Fruit fly (Drosophila melanogaster) whole organism, embryonic: ENCODE results near the gene SelT.

Source experiments
- Aef1 ChIP-seq: fragments of 200-800 bp; sonication (Bioruptor generic); IDR thresholded peaks from 3 replicates; pipeline ENCODE4 v1.3.6; 2022; ENCODE audit warnings: missing biosample characterization, missing genetic modification characterization
- Atf-2 ChIP-seq: fragments of 200-800 bp; sonication (Bioruptor generic); optimal IDR thresholded peaks from 2 replicates; lab custom pipeline; 2016; ENCODE audit warnings: missing biosample characterization, missing genetic modification characterization
- Bdp1 ChIP-seq: fragments of 200-800 bp; sonication (Bioruptor generic); optimal IDR thresholded peaks from 3 replicates; lab custom pipeline; 2016; ENCODE audit warnings: missing biosample characterization, missing genetic modification characterization
- Bgb ChIP-seq: fragments of 200-800 bp; sonication (Bioruptor generic); IDR thresholded peaks from 2 replicates; pipeline ENCODE4 v1.3.6; 2022; ENCODE audit warnings: missing biosample characterization, missing genetic modification characterization; ENCODE audit not compliant: partially characterized antibody
- CG10147 ChIP-seq: fragments of 200-800 bp; sonication (Bioruptor generic); optimal IDR thresholded peaks from 2 replicates; lab custom pipeline; 2019; ENCODE audit warnings: missing biosample characterization, mild to moderate bottlenecking, missing genetic modification characterization, moderate library complexity
- CG12155 ChIP-seq: fragments of 200-800 bp; sonication (Bioruptor generic); optimal IDR thresholded peaks from 3 replicates; lab custom pipeline; 2016; ENCODE audit warnings: missing biosample characterization, missing genetic modification characterization
- CG12299 ChIP-seq: fragments of 200-800 bp; sonication (Bioruptor generic); optimal IDR thresholded peaks from 2 replicates; lab custom pipeline; 2018; ENCODE audit warnings: missing biosample characterization, mild to moderate bottlenecking, missing genetic modification characterization
- CG13296 ChIP-seq: fragments of 200-800 bp; sonication (Bioruptor generic); optimal IDR thresholded peaks from 3 replicates; lab custom pipeline; 2018; ENCODE audit warnings: missing biosample characterization, mild to moderate bottlenecking, missing genetic modification characterization
- CG14014 ChIP-seq: fragments of 200-800 bp; sonication (Bioruptor generic); IDR thresholded peaks from 2 replicates; pipeline ENCODE4 v1.3.6; 2022; ENCODE audit warnings: missing biosample characterization, missing genetic modification characterization
- CG14050 ChIP-seq: fragments of 200-800 bp; sonication (Bioruptor generic); IDR thresholded peaks from 3 replicates; pipeline ENCODE4 v1.3.6; 2022; ENCODE audit warnings: missing biosample characterization, missing genetic modification characterization
- CG16779 ChIP-seq: fragments of 200-800 bp; sonication (Bioruptor generic); IDR thresholded peaks from 2 replicates; pipeline ENCODE4 v1.3.6; 2022; ENCODE audit warnings: missing biosample characterization, missing genetic modification characterization
- CG2875 ChIP-seq: fragments of 200-800 bp; sonication (Bioruptor generic); optimal IDR thresholded peaks from 2 replicates; lab custom pipeline; 2017; ENCODE audit warnings: missing biosample characterization, mild to moderate bottlenecking, missing genetic modification characterization, missing genetic modification reagents
- CG31388 ChIP-seq: fragments of 200-800 bp; sonication (Bioruptor generic); optimal IDR thresholded peaks from 2 replicates; lab custom pipeline; 2016; ENCODE audit warnings: missing biosample characterization, missing genetic modification characterization
- CG31441 ChIP-seq: fragments of 200-800 bp; sonication (Bioruptor generic); IDR thresholded peaks from 2 replicates; pipeline ENCODE4 v1.3.6; 2022; ENCODE audit warnings: missing biosample characterization, missing genetic modification characterization
- CG3726 ChIP-seq: fragments of 200-800 bp; sonication (Bioruptor generic); IDR thresholded peaks from 3 replicates; pipeline ENCODE4, ENCODE4 v1.3.6; 2022; ENCODE audit warnings: missing biosample characterization, missing genetic modification characterization
- CG4328 ChIP-seq: fragments of 200-800 bp; sonication (Bioruptor generic); optimal IDR thresholded peaks from 3 replicates; lab custom pipeline; 2017; ENCODE audit warnings: missing biosample characterization, missing genetic modification reagents, missing genetic modification characterization
- CG4730 ChIP-seq: fragments of 200-800 bp; sonication (Bioruptor generic); IDR thresholded peaks from 2 replicates; pipeline ENCODE4 v1.3.6; 2022; ENCODE audit warnings: missing biosample characterization, missing genetic modification characterization
- CG6175 ChIP-seq: fragments of 200-800 bp; sonication (Bioruptor generic); IDR thresholded peaks from 3 replicates; pipeline ENCODE4 v1.3.6; 2022; ENCODE audit warnings: missing biosample characterization, missing genetic modification characterization
- CG6689 ChIP-seq: fragments of 200-800 bp; sonication (Bioruptor generic); IDR thresholded peaks from 2 replicates; pipeline ENCODE4 v1.3.6; 2022; ENCODE audit warnings: missing biosample characterization, missing genetic modification characterization
- CG6791 ChIP-seq: fragments of 200-800 bp; sonication (Bioruptor generic); IDR thresholded peaks from 3 replicates; pipeline ENCODE4 v1.3.6; 2022; ENCODE audit warnings: missing biosample characterization, missing genetic modification characterization; ENCODE audit not compliant: partially characterized antibody
- CG7271 ChIP-seq: fragments of 200-800 bp; sonication (Bioruptor generic); optimal IDR thresholded peaks from 2 replicates; lab custom pipeline; 2018; ENCODE audit warnings: missing biosample characterization, mild to moderate bottlenecking, missing genetic modification characterization, moderate library complexity
- CG8388 ChIP-seq: fragments of 200-800 bp; sonication (Bioruptor generic); optimal IDR thresholded peaks from 2 replicates; lab custom pipeline; 2019; ENCODE audit warnings: missing biosample characterization, mild to moderate bottlenecking, missing genetic modification characterization, moderate library complexity
- CG8765 ChIP-seq: fragments of 200-800 bp; sonication (Bioruptor generic); IDR thresholded peaks from 2 replicates; pipeline ENCODE4 v1.3.6; 2022; ENCODE audit warnings: missing biosample characterization, missing genetic modification characterization
- E2f1 ChIP-seq: fragments of 200-800 bp; sonication (Bioruptor generic); IDR thresholded peaks from 2 replicates; pipeline ENCODE4 v1.3.6; 2022; ENCODE audit warnings: missing biosample characterization, missing genetic modification characterization
- Elba2 ChIP-seq: fragments of 200-800 bp; sonication (Bioruptor generic); optimal IDR thresholded peaks from 3 replicates; lab custom pipeline; 2016; ENCODE audit warnings: missing biosample characterization, missing genetic modification characterization
- GATAe ChIP-seq: fragments of 200-800 bp; sonication (Bioruptor generic); conservative IDR thresholded peaks from 2 replicates; pipeline ENCODE4 v1.3.6; 2022; ENCODE audit warnings: missing biosample characterization, missing genetic modification characterization
- HLHmδ ChIP-seq: fragments of 200-800 bp; sonication (Bioruptor generic); optimal IDR thresholded peaks from 2 replicates; lab custom pipeline; 2018; ENCODE audit warnings: missing biosample characterization, mild to moderate bottlenecking, missing genetic modification characterization, moderate library complexity
- Hr3 ChIP-seq: fragments of 200-800 bp; sonication (Bioruptor generic); optimal IDR thresholded peaks from 3 replicates; lab custom pipeline; 2016; ENCODE audit warnings: missing biosample characterization, missing genetic modification characterization
- NC2α ChIP-seq: fragments of 200-800 bp; sonication (Bioruptor generic); optimal IDR thresholded peaks from 2 replicates; lab custom pipeline; 2016; ENCODE audit warnings: missing biosample characterization, missing genetic modification characterization
- Rfx ChIP-seq: fragments of 200-800 bp; sonication (Bioruptor generic); IDR thresholded peaks from 2 replicates; pipeline ENCODE4 v1.3.6; 2022; ENCODE audit warnings: missing biosample characterization, missing genetic modification characterization
- Sin3A ChIP-seq: fragments of >200 bp; optimal IDR thresholded peaks from 2 replicates; lab custom pipeline; 2018
- Sry-β ChIP-seq: fragments of 200-800 bp; sonication (Bioruptor generic); optimal IDR thresholded peaks from 2 replicates; lab custom pipeline; 2018; ENCODE audit warnings: missing biosample characterization, mild to moderate bottlenecking, missing genetic modification characterization, moderate library complexity
- Taf1 ChIP-seq: fragments of 200-800 bp; sonication (Bioruptor generic); IDR thresholded peaks from 2 replicates; pipeline ENCODE4 v1.3.6; 2022; ENCODE audit warnings: missing biosample characterization, missing genetic modification characterization
- ase ChIP-seq: fragments of 200-800 bp; sonication (Bioruptor generic); IDR thresholded peaks from 3 replicates; pipeline ENCODE4 v1.3.6; 2022; ENCODE audit warnings: missing biosample characterization, missing genetic modification characterization
- ash1 ChIP-seq: fragments of 200-800 bp; sonication (Bioruptor generic); optimal IDR thresholded peaks from 2 replicates; lab custom pipeline; 2018; ENCODE audit warnings: missing biosample characterization, mild to moderate bottlenecking, missing genetic modification characterization
- br ChIP-seq: fragments of >200 bp; optimal IDR thresholded peaks from 2 replicates; lab custom pipeline; 2017
- dati ChIP-seq: fragments of 200-800 bp; sonication (Bioruptor generic); IDR thresholded peaks from 2 replicates; pipeline ENCODE4 v1.3.6; 2022; ENCODE audit warnings: missing biosample characterization, missing genetic modification characterization
- en ChIP-seq: fragments of 200-800 bp; sonication (Bioruptor generic); optimal IDR thresholded peaks from 2 replicates; lab custom pipeline; 2016; ENCODE audit warnings: missing biosample characterization, missing genetic modification characterization
- gem ChIP-seq: fragments of 200-800 bp; sonication (Bioruptor generic); optimal IDR thresholded peaks from 2 replicates; lab custom pipeline; 2019; ENCODE audit warnings: missing biosample characterization, mild to moderate bottlenecking, missing genetic modification characterization, moderate library complexity
- grau ChIP-seq: fragments of 200-800 bp; optimal IDR thresholded peaks from 3 replicates; lab custom pipeline; 2019; ENCODE audit warnings: missing biosample characterization, mild to moderate bottlenecking, missing genetic modification characterization, moderate library complexity
- h ChIP-seq: fragments of >200 bp; optimal IDR thresholded peaks from 2 replicates; lab custom pipeline; 2017
- hb ChIP-seq: fragments of 200-800 bp; sonication (Bioruptor generic); IDR thresholded peaks from 3 replicates; pipeline ENCODE4 v1.3.6; 2022; ENCODE audit warnings: missing biosample characterization, missing genetic modification characterization; ENCODE audit not compliant: partially characterized antibody
- kni ChIP-seq: fragments of 200-800 bp; sonication (Bioruptor generic); optimal IDR thresholded peaks from 3 replicates; lab custom pipeline; 2017; ENCODE audit warnings: mild to moderate bottlenecking, missing biosample characterization, missing genetic modification reagents, missing genetic modification characterization
- mam ChIP-seq: fragments of 200-800 bp; sonication (Bioruptor generic); optimal IDR thresholded peaks from 3 replicates; lab custom pipeline; 2016; ENCODE audit warnings: missing biosample characterization, missing genetic modification characterization
- ro ChIP-seq: fragments of 200-800 bp; sonication (Bioruptor generic); IDR thresholded peaks from 2 replicates; pipeline ENCODE4 v1.3.6; 2022; ENCODE audit warnings: missing biosample characterization, missing genetic modification characterization
- shn ChIP-seq: fragments of 200-800 bp; sonication (Bioruptor generic); optimal IDR thresholded peaks from 3 replicates; lab custom pipeline; 2016; ENCODE audit warnings: missing biosample characterization, missing genetic modification characterization
- sna ChIP-seq: fragments of 200-800 bp; sonication (Bioruptor generic); IDR thresholded peaks from 2 replicates; pipeline ENCODE4 v1.3.6; 2022; ENCODE audit warnings: missing biosample characterization, missing genetic modification characterization; ENCODE audit not compliant: partially characterized antibody
- stwl ChIP-seq: fragments of 200-800 bp; sonication (Bioruptor generic); optimal IDR thresholded peaks from 3 replicates; lab custom pipeline; 2018; ENCODE audit warnings: missing biosample characterization, mild to moderate bottlenecking, missing genetic modification characterization, moderate library complexity
- tgo ChIP-seq: fragments of 200-800 bp; sonication (Bioruptor generic); IDR thresholded peaks from 3 replicates; pipeline ENCODE4 v1.3.6; 2022; ENCODE audit warnings: missing biosample characterization, missing genetic modification characterization
- tna ChIP-seq: fragments of 200-800 bp; sonication (Bioruptor generic); IDR thresholded peaks from 2 replicates; pipeline ENCODE4 v1.3.6; 2022; ENCODE audit warnings: missing biosample characterization, missing genetic modification characterization; ENCODE audit not compliant: partially characterized antibody
- vvl ChIP-seq: fragments of 200-800 bp; sonication (Bioruptor generic); IDR thresholded peaks from 2 replicates; pipeline ENCODE4 v1.3.6; 2022; ENCODE audit warnings: missing biosample characterization, missing genetic modification characterization
- z ChIP-seq: fragments of 200-800 bp; sonication (Bioruptor generic); IDR thresholded peaks from 3 replicates; pipeline ENCODE4 v1.3.6; 2022; ENCODE audit warnings: missing biosample characterization, missing genetic modification characterization

SelT gene

DNA sequence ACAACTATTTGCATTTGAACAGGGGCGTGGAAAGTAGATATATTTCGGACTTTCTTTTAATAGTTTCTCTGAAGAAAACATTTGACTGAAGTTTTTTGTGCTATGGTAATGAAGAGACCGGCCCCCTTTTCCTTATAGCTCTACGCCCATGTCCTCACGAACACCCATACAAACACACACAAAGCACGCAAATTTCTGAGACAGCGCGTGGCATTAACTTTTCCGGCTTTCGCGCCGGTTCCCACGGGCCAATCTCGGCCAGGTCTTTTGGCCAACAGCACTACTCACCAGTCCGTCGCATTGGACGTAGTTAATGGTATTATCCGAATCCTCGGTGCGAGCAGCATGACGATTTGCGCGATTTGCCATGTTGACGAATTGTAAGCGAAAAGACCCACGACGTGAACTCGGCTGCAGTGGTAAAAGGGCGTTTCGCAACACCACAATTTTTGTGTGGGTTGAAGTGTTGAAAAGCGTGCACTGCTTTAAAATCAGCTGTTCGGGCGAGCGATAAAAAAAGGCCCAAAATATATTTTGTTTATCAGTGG lies 41.7 kb downstream of the SelT start, which contains the start of gene senju (continued):
- TF ChIP-seq Bdp1 (peak; percentile 78), CG8765 (GFP tag; lab: Robert Waterston, UW) (peak; percentile 50), CG2875 (GFP tag; lab: Kevin White, UChicago) (peak; percentile 80), CG4730 (GFP tag; lab: Robert Waterston, UW) (peak; percentile 57), CG8388 (GFP tag; lab: Kevin White, UChicago) (peak; percentile 81), Sry-β (GFP tag; lab: Kevin White, UChicago) (no peak), Aef1 (GFP tag; lab: Robert Waterston, UW) (peak; percentile 79), tna (no peak), hb (GFP tag; lab: Robert Waterston, UW) (no peak), CG12299 (tag; lab: Kevin White, UChicago) (peak; percentile 50), CG16779 (peak; percentile 53), CG13296 (GFP tag; lab: Kevin White, UChicago) (peak; percentile 80), Rfx (GFP tag; lab: Robert Waterston, UW) (peak; percentile 86), CG31441 (GFP tag; lab: Robert Waterston, UW) (peak; percentile 81), Hr3 (peak; percentile 83), Atf-2 (GFP tag; lab: Kevin White, UChicago) (peak; percentile 62), E2f1 (peak; percentile 74), z (GFP tag; lab: Robert Waterston, UW) (0 out of 3 replicates have a peak, but pooled peaks have one; percentile 33), CG31388 (GFP tag; lab: Kevin White, UChicago) (peak; percentile 4), HLHmδ (GFP tag; lab: Kevin White, UChicago) (peak; percentile 76), CG3726 (GFP tag; lab: Robert Waterston, UW) (peak; percentile 69; the same call in 2 of the 3 replicates), en (GFP tag; lab: Kevin White, UChicago) (peak; percentile 62), grau (tag; lab: Kevin White, UChicago) (peak; percentile 77), ro (GFP tag; lab: Robert Waterston, UW) (peak; percentile 43; the same call in 1 of the 2 replicates), vvl (peak; percentile 96), br (lab: Kevin White, UChicago) (no peak), ash1 (GFP tag; lab: Kevin White, UChicago) (peak; percentile 74), stwl (tag; lab: Kevin White, UChicago) (peak; percentile 79), sna (no peak), dati (GFP tag; lab: Robert Waterston, UW) (peak; percentile 73; the same call in 1 of the 2 replicates), CG6175 (peak; percentile 52; the same call in 2 of the 3 replicates), NC2α (GFP tag; lab: Kevin White, UChicago) (peak; percentile 66), tgo (GFP tag; lab: Robert Waterston, UW) (peak; percentile 82), CG12155 (GFP tag; lab: Kevin White, UChicago) (peak; percentile 85), CG4328 (peak; percentile 83), h (no peak), CG7271 (tag; lab: Kevin White, UChicago) (no peak), mam (GFP tag; lab: Kevin White, UChicago) (peak; percentile 86), CG6791 (peak; percentile 54), Taf1 (peak; percentile 60), CG6689 (peak; percentile 73), Bgb (GFP tag; lab: Robert Waterston, UW) (peak; percentile 48; the same call in 1 of the 2 replicates), kni (GFP tag; lab: Kevin White, UChicago) (peak; percentile 81), CG10147 (GFP tag; lab: Kevin White, UChicago) (peak; percentile 64), shn (GFP tag; lab: Kevin White, UChicago) (peak; percentile 86), gem (peak; percentile 91), Sin3A (lab: Kevin White, UChicago) (peak; percentile 77), Elba2 (no peak), CG14014 (GFP tag; lab: Robert Waterston, UW) (peak; percentile 83), GATAe (no peak; the same call in 1 of the 2 replicates), CG14050 (GFP tag; lab: Robert Waterston, UW) (peak; percentile 65), ase (GFP tag; lab: Robert Waterston, UW) (peak; percentile 76)
